Fruit fly (Drosophila melanogaster): ENCODE measurements around the gene CG2680.

CG2680 gene

dm6 chrX:2743020-2743419, 35.8 kb upstream of the CG2680 start (continued):
- TF ChIP-seq CG1832 (GFP tag; optimal IDR thresholded peaks at IDR 0.05): no peak
- TF ChIP-seq ttk (GFP tag; IDR thresholded peaks at IDR 0.05): peak; percentile 74
- peak; percentile 66 for TF ChIP-seq odd (GFP tag; optimal IDR thresholded peaks at IDR 0.05)
- TF ChIP-seq HLHmδ (GFP tag; optimal IDR thresholded peaks at IDR 0.05): no peak
- TF ChIP-seq CG7372 (GFP tag; IDR thresholded peaks at IDR 0.05): peak; percentile 85
- peak; percentile 31 for TF ChIP-seq CG6654 (GFP tag; optimal IDR thresholded peaks at IDR 0.05)
- peak; percentile 53 for TF ChIP-seq CG5245 (GFP tag; optimal IDR thresholded peaks at IDR 0.05)
- TF ChIP-seq CG18599 (GFP tag; optimal IDR thresholded peaks at IDR 0.05): peak; percentile 92
- no peak for TF ChIP-seq CG17186 (GFP tag; optimal IDR thresholded peaks at IDR 0.05)
- no peak for TF ChIP-seq CG42726 (GFP tag; IDR thresholded peaks at IDR 0.05; ENCODE audit: partially characterized antibody)
- no peak for TF ChIP-seq CG9797 (GFP tag; optimal IDR thresholded peaks at IDR 0.05)
- no peak for TF ChIP-seq CG4707 (GFP tag; optimal IDR thresholded peaks at IDR 0.05)
- TF ChIP-seq toy (GFP tag; IDR thresholded peaks at IDR 0.05): peak; percentile 69; the same call in 1 of the 2 replicates
- no peak for TF ChIP-seq CG31365 (tag; optimal IDR thresholded peaks at IDR 0.05)
- peak; percentile 72 for TF ChIP-seq schlank (tag; optimal IDR thresholded peaks at IDR 0.05)
- no peak for TF ChIP-seq lbe (GFP tag; optimal IDR thresholded peaks at IDR 0.05)
- peak; percentile 42 for TF ChIP-seq sima (GFP tag; optimal IDR thresholded peaks at IDR 0.05)
- no peak for TF ChIP-seq CG15479 (GFP tag; optimal IDR thresholded peaks at IDR 0.05)
- peak; percentile 66 for TF ChIP-seq tup (GFP tag; optimal IDR thresholded peaks at IDR 0.05)
- TF ChIP-seq onecut (GFP tag; IDR thresholded peaks at IDR 0.05): peak; percentile 59
- peak; percentile 89 for TF ChIP-seq CG9932 (GFP tag; IDR thresholded peaks at IDR 0.05)
- no peak for TF ChIP-seq CG16813 (GFP tag; IDR thresholded peaks at IDR 0.05; ENCODE audit: partially characterized antibody)
- TF ChIP-seq hb (GFP tag; IDR thresholded peaks at IDR 0.05; ENCODE audit: partially characterized antibody): 0 out of 3 replicates have a peak, but pooled peaks have one; percentile 24
- peak; percentile 52 for TF ChIP-seq phol (tag; optimal IDR thresholded peaks at IDR 0.05)
- peak; percentile 74 for TF ChIP-seq bcd (GFP tag; optimal IDR thresholded peaks at IDR 0.05)
- no peak for TF ChIP-seq CG2129 (GFP tag; IDR thresholded peaks at IDR 0.05; ENCODE audit: partially characterized antibody)
- TF ChIP-seq CG7839 (tag; optimal IDR thresholded peaks at IDR 0.05): peak; percentile 88
- peak; percentile 60 for TF ChIP-seq CG3163 (GFP tag; optimal IDR thresholded peaks at IDR 0.05)
- TF ChIP-seq Blimp-1 (GFP tag; optimal IDR thresholded peaks at IDR 0.05): peak; percentile 53
- no peak; the same call in 1 of the 2 replicates for TF ChIP-seq gt (GFP tag; IDR thresholded peaks at IDR 0.05)
- no peak for TF ChIP-seq Doc3 (GFP tag; IDR thresholded peaks at IDR 0.05; ENCODE audit: partially characterized antibody)
- peak; percentile 81 for TF ChIP-seq CG9215 (GFP tag; IDR thresholded peaks at IDR 0.05)
- no peak for TF ChIP-seq CG13287 (GFP tag; IDR thresholded peaks at IDR 0.05; ENCODE audit: partially characterized antibody)
- peak; percentile 86 for TF ChIP-seq Vsx1 (GFP tag; optimal IDR thresholded peaks at IDR 0.05)
- peak; percentile 84 for TF ChIP-seq ranshi (GFP tag; IDR thresholded peaks at IDR 0.05)
- TF ChIP-seq CG11093 (GFP tag; IDR thresholded peaks at IDR 0.05): peak; percentile 77; the same call in 2 of the 3 replicates
- no peak for TF ChIP-seq MESR4 (GFP tag; optimal IDR thresholded peaks at IDR 0.05)
- peak; percentile 72 for TF ChIP-seq CG10321 (GFP tag; IDR thresholded peaks at IDR 0.05)
- TF ChIP-seq CoRest (tag; optimal IDR thresholded peaks at IDR 0.05): peak; percentile 74
- peak; percentile 65 for TF ChIP-seq CG10274 (GFP tag; optimal IDR thresholded peaks at IDR 0.05)
- TF ChIP-seq CG4424 (GFP tag; optimal IDR thresholded peaks at IDR 0.05): peak; percentile 57
- peak; percentile 85 for TF ChIP-seq HLH3B (GFP tag; IDR thresholded peaks at IDR 0.05)
- TF ChIP-seq Dref (GFP tag; IDR thresholded peaks at IDR 0.05): peak; percentile 35; the same call in 1 of the 2 replicates
- TF ChIP-seq sisA (GFP tag; IDR thresholded peaks at IDR 0.05): peak; percentile 80
- TF ChIP-seq zen2 (GFP tag; IDR thresholded peaks at IDR 0.05; ENCODE audit: partially characterized antibody): no peak
- TF ChIP-seq slp2 (GFP tag; optimal IDR thresholded peaks at IDR 0.05): peak; percentile 75
- peak; percentile 54 for TF ChIP-seq CG8089 (GFP tag; optimal IDR thresholded peaks at IDR 0.05)
- peak; percentile 41 for TF ChIP-seq Nf-YB (GFP tag; optimal IDR thresholded peaks at IDR 0.05)
- peak; percentile 69 for TF ChIP-seq org-1 (GFP tag; optimal IDR thresholded peaks at IDR 0.05)
- TF ChIP-seq BtbVII (GFP tag; optimal IDR thresholded peaks at IDR 0.05): peak; percentile 85

All from whole organism, embryonic.